Fruit fly (Drosophila melanogaster): Measurements from ENCODE around the gene CG45012.
A peak's percentile ranks its signal among the peaks of the same experiment; 100 is the strongest.

CG45012 gene

dm6 chr2L:11813665-11814087 lies 20.7 kb upstream of the CG45012 start, which contains the start of gene CycY (continued):
- TF ChIP-seq CG12236 (GFP tag; optimal IDR thresholded peaks at IDR 0.05) (no peak), Gsc (GFP tag; IDR thresholded peaks at IDR 0.05) (no peak), Aef1 (GFP tag; IDR thresholded peaks at IDR 0.05) (no peak), abd-A (tag; optimal IDR thresholded peaks at IDR 0.05) (no peak), gcm2 (GFP tag; optimal IDR thresholded peaks at IDR 0.05) (no peak), CG30431 (GFP tag; optimal IDR thresholded peaks at IDR 0.05) (no peak), amos (GFP tag; IDR thresholded peaks at IDR 0.05; ENCODE audit: partially characterized antibody) (peak; percentile 68), YL-1 (GFP tag; optimal IDR thresholded peaks at IDR 0.05) (peak; percentile 40), NfI (GFP tag; optimal IDR thresholded peaks at IDR 0.05) (no peak), sna (GFP tag; IDR thresholded peaks at IDR 0.05; ENCODE audit: partially characterized antibody) (no peak; the same call in none of the 2 replicates), CG7357 (GFP tag; IDR thresholded peaks at IDR 0.05) (no peak), CG10321 (GFP tag; IDR thresholded peaks at IDR 0.05) (no peak), Ptx1 (GFP tag; IDR thresholded peaks at IDR 0.05) (no peak), Eip74EF (GFP tag; optimal IDR thresholded peaks at IDR 0.05) (no peak), CG4328 (GFP tag; optimal IDR thresholded peaks at IDR 0.05) (no peak), Chrac-16 (GFP tag; optimal IDR thresholded peaks at IDR 0.05) (no peak), CG3407 (GFP tag; optimal IDR thresholded peaks at IDR 0.05) (no peak), dpn (GFP tag; optimal IDR thresholded peaks at IDR 0.05) (peak in 1 of 2 experiments; percentile 10), esg (GFP tag; conservative IDR thresholded peaks at IDR 0.05) (no peak), hth (optimal IDR thresholded peaks at IDR 0.05) (no peak), CG3847 (GFP tag; IDR thresholded peaks at IDR 0.05) (no peak), wdn (GFP tag; IDR thresholded peaks at IDR 0.05) (no peak), Opbp (GFP tag; IDR thresholded peaks at IDR 0.05; ENCODE audit: partially characterized antibody) (peak; percentile 65; the same call in 2 of the 3 replicates), jumu (GFP tag; optimal IDR thresholded peaks at IDR 0.05) (no peak), CG30020 (tag; optimal IDR thresholded peaks at IDR 0.05) (peak; percentile 40), CoRest (tag; optimal IDR thresholded peaks at IDR 0.05) (peak; percentile 30), Max (GFP tag; optimal IDR thresholded peaks at IDR 0.05) (peak; percentile 36), CG14860 (GFP tag; IDR thresholded peaks at IDR 0.05; ENCODE audit: partially characterized antibody) (peak; percentile 20; the same call in 1 of the 3 replicates), Fer3 (tag; optimal IDR thresholded peaks at IDR 0.05) (no peak), Hmr (GFP tag; optimal IDR thresholded peaks at IDR 0.05) (peak; percentile 62), Mrtf (GFP tag; IDR thresholded peaks at IDR 0.05) (no peak), CG15073 (GFP tag; optimal IDR thresholded peaks at IDR 0.05) (no peak), ci (GFP tag; IDR thresholded peaks at IDR 0.05) (no peak), Xbp1 (GFP tag; optimal IDR thresholded peaks at IDR 0.05) (peak; percentile 34), CG2678 (tag; optimal IDR thresholded peaks at IDR 0.05) (no peak), CkIIα-i1 (GFP tag; IDR thresholded peaks at IDR 0.05) (no peak), pb (GFP tag; optimal IDR thresholded peaks at IDR 0.05) (no peak), CG15696 (tag; optimal IDR thresholded peaks at IDR 0.05) (peak; percentile 15), NFAT (GFP tag; IDR thresholded peaks at IDR 0.05) (no peak), D19A (tag; optimal IDR thresholded peaks at IDR 0.05) (no peak), CG9932 (GFP tag; IDR thresholded peaks at IDR 0.05) (no peak), nmo (GFP tag; optimal IDR thresholded peaks at IDR 0.05) (peak; percentile 62), CG1233 (GFP tag; optimal IDR thresholded peaks at IDR 0.05) (no peak), danr (GFP tag; IDR thresholded peaks at IDR 0.05) (no peak), pho (GFP tag; optimal IDR thresholded peaks at IDR 0.05) (no peak), oc (tag; optimal IDR thresholded peaks at IDR 0.05) (no peak), crp (GFP tag; optimal IDR thresholded peaks at IDR 0.05) (no peak), grn (GFP tag; optimal IDR thresholded peaks at IDR 0.05) (no peak), Jarid2 (GFP tag; optimal IDR thresholded peaks at IDR 0.05) (no peak), CG32767 (GFP tag; IDR thresholded peaks at IDR 0.05) (no peak), CG1603 (tag; optimal IDR thresholded peaks at IDR 0.05) (peak; percentile 29)

All from whole organism, embryonic.